Worm (Caenorhabditis elegans): ENCODE results near the gene srbc-32.

srbc-32 gene

DNA sequence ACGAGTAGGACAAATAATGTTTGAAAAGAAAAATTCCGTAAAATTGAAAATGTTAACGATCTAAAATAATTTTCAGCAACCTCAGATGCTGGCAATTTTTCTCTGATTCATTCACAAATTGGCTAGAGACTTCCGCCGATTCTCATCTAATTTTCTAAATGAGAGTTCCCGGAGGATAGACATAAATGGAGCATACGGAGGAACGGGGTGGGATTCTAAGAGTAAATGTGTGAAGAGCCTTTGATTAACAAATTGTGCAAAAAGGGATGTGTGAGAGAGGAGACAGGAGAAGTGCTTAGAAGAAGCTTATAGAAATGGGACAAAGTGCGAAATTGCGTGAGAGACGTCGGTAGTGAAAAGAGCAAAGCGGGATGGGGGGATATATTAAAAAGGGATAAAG is 35.1 kb downstream of the srbc-32 start:
- TF ChIP-seq him-1 (tag; optimal IDR thresholded peaks at IDR 0.05), result no peak
- no peak for TF ChIP-seq dao-5 (tag; optimal IDR thresholded peaks at IDR 0.05)
- TF ChIP-seq W03F9.2 (tag; optimal IDR thresholded peaks at IDR 0.05), result no peak

DNA sequence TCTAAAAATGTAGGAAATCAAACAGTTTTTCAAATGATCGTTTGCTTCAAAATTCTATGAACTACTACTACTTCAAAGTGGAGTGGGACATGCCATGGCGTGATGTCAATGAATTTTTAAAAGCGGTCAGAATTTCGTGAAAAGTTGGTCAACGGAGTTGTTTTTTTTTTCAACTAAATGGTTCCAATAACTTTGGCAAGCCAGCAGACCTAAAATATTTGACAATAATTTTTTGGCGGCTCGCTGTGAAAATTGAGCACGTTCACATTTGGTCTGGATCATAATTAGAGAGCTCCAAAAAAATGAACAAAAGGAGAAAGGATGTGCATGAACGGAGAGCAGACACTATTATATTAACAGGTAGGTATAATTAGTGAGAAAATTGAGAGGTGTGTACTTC is 36.4 kb downstream of the srbc-32 start:
- TF ChIP-seq W03F9.2 (tag; optimal IDR thresholded peaks at IDR 0.05) (no peak), dao-5 (tag; optimal IDR thresholded peaks at IDR 0.05) (no peak), him-1 (tag; optimal IDR thresholded peaks at IDR 0.05) (no peak)

DNA sequence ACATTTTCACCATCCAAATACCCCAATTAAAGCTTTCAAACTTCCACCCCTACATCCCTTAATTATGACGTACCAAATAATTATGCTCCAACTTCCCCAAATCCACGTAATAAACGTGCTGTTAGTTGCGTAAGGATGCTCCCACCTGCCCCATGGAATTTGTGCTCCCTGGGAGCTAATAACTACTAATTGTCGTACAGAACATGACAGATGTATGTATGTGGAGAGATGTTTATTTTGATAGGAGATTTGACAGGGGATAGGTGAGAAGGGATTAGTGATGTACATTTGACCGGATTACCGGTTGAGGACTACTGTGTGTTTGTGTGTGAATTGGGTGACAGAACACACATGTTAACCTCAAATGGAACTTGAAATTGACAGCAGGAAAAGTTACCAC is 36.9 kb downstream of the srbc-32 start:
- no peak for TF ChIP-seq him-1 (tag; optimal IDR thresholded peaks at IDR 0.05)
- TF ChIP-seq dao-5 (tag; optimal IDR thresholded peaks at IDR 0.05), result no peak
- no peak for TF ChIP-seq W03F9.2 (tag; optimal IDR thresholded peaks at IDR 0.05)

DNA sequence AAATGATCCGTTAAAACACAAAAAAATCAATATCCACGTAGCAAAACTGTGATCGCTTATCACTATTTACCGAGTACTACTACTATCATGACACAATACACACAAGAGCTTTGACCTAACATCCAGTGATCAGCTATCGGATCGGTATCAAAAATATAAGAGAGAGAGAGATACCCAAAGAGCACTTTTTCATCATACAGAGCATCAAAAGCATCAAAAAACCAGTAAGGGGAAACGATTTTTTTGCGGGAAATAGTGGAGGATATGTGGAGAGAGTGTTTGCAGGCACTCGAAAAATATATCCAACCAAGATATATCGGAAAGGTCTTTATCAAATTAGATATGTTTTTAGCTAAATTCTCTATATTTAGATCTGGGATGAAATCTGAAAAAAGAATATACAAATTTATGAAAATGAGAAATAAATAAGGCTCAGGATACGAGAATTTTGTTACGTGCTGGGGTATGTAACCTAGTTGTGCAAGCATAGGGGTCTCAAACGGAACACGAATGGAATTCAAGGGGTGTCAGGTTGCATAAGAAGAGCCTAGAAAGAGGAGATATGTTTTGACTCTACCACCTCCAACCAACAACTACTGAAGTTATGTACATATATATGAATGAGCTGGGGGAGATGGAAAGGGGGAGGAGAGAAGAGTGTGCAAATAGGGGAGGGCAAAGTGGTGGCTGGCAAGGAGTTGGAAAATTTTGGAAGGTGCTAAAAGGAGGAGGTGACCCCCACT is 41.5 kb downstream of the srbc-32 start:
- TF ChIP-seq dao-5 (tag; optimal IDR thresholded peaks at IDR 0.05), result no peak
- TF ChIP-seq him-1 (tag; optimal IDR thresholded peaks at IDR 0.05), result no peak
- no peak for TF ChIP-seq W03F9.2 (tag; optimal IDR thresholded peaks at IDR 0.05)

ce11 chrV:3444777-3445089 is 42.0 kb downstream of the srbc-32 start, which contains the start of gene cfz-2:
TSS of gene cfz-2 (minus strand) at chrV:3444877.
- TF ChIP-seq dao-5 (tag; optimal IDR thresholded peaks at IDR 0.05), result no peak

DNA sequence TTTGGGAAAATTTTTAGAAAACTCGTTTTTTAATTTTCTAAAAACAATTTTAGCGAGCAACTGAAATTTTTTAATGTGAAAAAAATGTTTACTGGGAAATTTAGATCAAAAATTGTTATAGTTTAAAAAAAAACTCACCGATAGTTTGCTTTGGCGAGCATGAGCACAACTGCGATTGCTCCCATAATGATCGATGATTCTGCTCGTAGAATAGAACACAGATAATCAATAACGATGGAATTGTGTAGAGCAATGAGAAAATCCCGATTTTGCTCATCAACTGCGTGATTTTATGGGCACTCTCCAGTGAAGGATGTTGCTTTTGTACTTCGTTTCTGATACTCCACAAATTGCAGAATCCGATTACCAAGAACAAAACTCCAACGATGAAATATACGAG is 44.1 kb downstream of the srbc-32 start:
- no peak for TF ChIP-seq him-1 (tag; optimal IDR thresholded peaks at IDR 0.05)
- TF ChIP-seq W03F9.2 (tag; optimal IDR thresholded peaks at IDR 0.05), result no peak
- TF ChIP-seq dao-5 (tag; optimal IDR thresholded peaks at IDR 0.05), result no peak

Data from whole organism, L4/young adult.